Worm (Caenorhabditis elegans) whole organism, L3 larva: Measurements from ENCODE around the gene K10H10.6.

ENCODE experiments used
- ama-1 ChIP-seq: fragments of 150-350 bp; optimal IDR thresholded peaks from 2 replicates; lab custom pipeline; 2018
- ceh-28 ChIP-seq: fragments of 150-350 bp; optimal IDR thresholded peaks from 2 replicates; lab custom pipeline; 2014; ENCODE audit warnings: missing biosample characterization, missing genetic modification reagents, missing genetic modification characterization
- egl-5 ChIP-seq: fragments of 150-350 bp; optimal IDR thresholded peaks from 2 replicates; lab custom pipeline; 2017; ENCODE audit warnings: missing biosample characterization, missing genetic modification reagents, missing genetic modification characterization, inconsistent platforms
- eor-1 ChIP-seq, 2 experiments: fragments of 150-350 bp; optimal IDR thresholded peaks; 2 replicates each; lab custom pipeline; 2014 to 2018; ENCODE audit warnings: missing biosample characterization in 2 of 2, missing genetic modification characterization in 2 of 2
- fos-1 ChIP-seq: fragments of 150-350 bp; optimal IDR thresholded peaks from 2 replicates; lab custom pipeline; 2014; ENCODE audit warnings: missing biosample characterization, missing genetic modification characterization
- nhr-11 ChIP-seq: fragments of 150-350 bp; optimal IDR thresholded peaks from 2 replicates; lab custom pipeline; 2014; ENCODE audit warnings: missing biosample characterization, missing genetic modification characterization
- nhr-25 ChIP-seq: sonication (generic microtip); optimal IDR thresholded peaks from 2 replicates; lab custom pipeline; 2017; ENCODE audit warnings: missing biosample characterization, missing genetic modification characterization
- pha-4 ChIP-seq: fragments of 150-350 bp; optimal IDR thresholded peaks from 2 replicates; lab custom pipeline; 2014; ENCODE audit warnings: missing biosample characterization, missing genetic modification reagents, missing genetic modification characterization
- pqm-1 ChIP-seq: fragments of 150-350 bp; optimal IDR thresholded peaks from 2 replicates; lab custom pipeline; 2017; ENCODE audit warnings: missing biosample characterization, missing genetic modification characterization, inconsistent platforms
- skn-1 ChIP-seq: fragments of 150-350 bp; optimal IDR thresholded peaks from 2 replicates; lab custom pipeline; 2014; ENCODE audit warnings: missing biosample characterization, missing genetic modification characterization
- ztf-11 ChIP-seq: fragments of 150-350 bp; optimal IDR thresholded peaks from 2 replicates; lab custom pipeline; 2014; ENCODE audit warnings: missing biosample characterization, missing genetic modification characterization

ce11 chrII:14501447-14501846 is 1.6 kb upstream of the K10H10.6 start, which contains the start of gene K10H10.5:
- no peak for TF ChIP-seq skn-1 (tag; lab: Kevin White, UChicago)
- TF ChIP-seq pha-4, result no peak
- no peak for TF ChIP-seq ztf-11 (tag; lab: Kevin White, UChicago)
- no peak for TF ChIP-seq egl-5
- TF ChIP-seq ceh-28 (tag; lab: Kevin White, UChicago), result no peak
- no peak for TF ChIP-seq fos-1 (tag; lab: Kevin White, UChicago)
- TF ChIP-seq nhr-25 (tag; lab: Kevin White, UChicago), result no peak
- no peak for TF ChIP-seq pqm-1 (tag; lab: Kevin White, UChicago)
- no peak for TF ChIP-seq eor-1 (tag; optimal IDR thresholded peaks at IDR 0.05; lab: Kevin White, UChicago)
- TF ChIP-seq ama-1 (lab: Kevin White, UChicago), result no peak
- TF ChIP-seq nhr-11 (tag; lab: Kevin White, UChicago), result no peak
